Worm (Caenorhabditis elegans): ENCODE results near the gene ZC262.4.

ce11 chrIII:8324412-8324811 lies 9.9 kb downstream of the ZC262.4 start, which contains the start of gene F10E9.12:
- no peak for TF ChIP-seq nhr-77 (tag; optimal IDR thresholded peaks at IDR 0.05)
- no peak for TF ChIP-seq unc-55 (GFP tag; optimal IDR thresholded peaks at IDR 0.05)
- no peak for TF ChIP-seq elt-3 (tag; optimal IDR thresholded peaks at IDR 0.05)
- no peak for TF ChIP-seq lsy-2 (tag; optimal IDR thresholded peaks at IDR 0.05)
- no peak for TF ChIP-seq dmd-4 (tag; optimal IDR thresholded peaks at IDR 0.05)
- no peak for TF ChIP-seq fos-1 (tag; optimal IDR thresholded peaks at IDR 0.05)
- no peak for TF ChIP-seq lin-13 (GFP tag; optimal IDR thresholded peaks at IDR 0.05)
- TF ChIP-seq ZK546.5 (tag; optimal IDR thresholded peaks at IDR 0.05) = no peak
- no peak for TF ChIP-seq blmp-1 (tag; optimal IDR thresholded peaks at IDR 0.05; ENCODE audit: insufficient read depth)
- no peak for TF ChIP-seq peb-1 (tag; optimal IDR thresholded peaks at IDR 0.05)
- no peak for TF ChIP-seq ama-1 (optimal IDR thresholded peaks at IDR 0.05)
- TF ChIP-seq nhr-11 (tag; optimal IDR thresholded peaks at IDR 0.05) = no peak
- TF ChIP-seq egl-27 (tag; optimal IDR thresholded peaks at IDR 0.05) = no peak

All from whole organism, L2 larva.